Fruit fly (Drosophila melanogaster) whole organism, embryonic: ENCODE data around the gene Pnn.
A peak's percentile ranks its signal among the peaks of the same experiment; 100 is the strongest.

Experiments used
- Asciz ChIP-seq: fragments of 200-800 bp; sonication (Bioruptor generic); optimal IDR thresholded peaks from 2 replicates; lab custom pipeline; 2017; ENCODE audit warnings: missing biosample characterization, mild to moderate bottlenecking, missing genetic modification characterization, missing genetic modification reagents
- Atf3 ChIP-seq: fragments of 200-800 bp; sonication (Bioruptor generic); optimal IDR thresholded peaks from 3 replicates; lab custom pipeline; 2016; ENCODE audit warnings: missing biosample characterization, missing genetic modification characterization
- Awh ChIP-seq: fragments of 200-800 bp; sonication (Bioruptor generic); IDR thresholded peaks from 2 replicates; pipeline ENCODE4, ENCODE4 v1.3.6; 2022; ENCODE audit warnings: missing biosample characterization, missing genetic modification characterization
- CG10979 ChIP-seq: fragments of 200-800 bp; sonication (Bioruptor generic); optimal IDR thresholded peaks from 2 replicates; lab custom pipeline; 2018; ENCODE audit warnings: missing biosample characterization, mild to moderate bottlenecking, missing genetic modification characterization, moderate library complexity
- CG12104 ChIP-seq: fragments of 200-800 bp; sonication (Bioruptor generic); optimal IDR thresholded peaks from 3 replicates; lab custom pipeline; 2016; ENCODE audit warnings: missing biosample characterization, missing genetic modification characterization
- CG12155 ChIP-seq: fragments of 200-800 bp; sonication (Bioruptor generic); optimal IDR thresholded peaks from 3 replicates; lab custom pipeline; 2016; ENCODE audit warnings: missing biosample characterization, missing genetic modification characterization
- CG13123 ChIP-seq: fragments of 200-800 bp; sonication (Bioruptor generic); optimal IDR thresholded peaks from 2 replicates; lab custom pipeline; 2016; ENCODE audit warnings: missing biosample characterization, missing genetic modification characterization
- CG13775 ChIP-seq: fragments of 200-800 bp; sonication (Bioruptor generic); optimal IDR thresholded peaks from 3 replicates; lab custom pipeline; 2017; ENCODE audit warnings: missing biosample characterization, mild to moderate bottlenecking, missing genetic modification characterization
- CG15269 ChIP-seq: fragments of 200-800 bp; sonication (Bioruptor generic); optimal IDR thresholded peaks from 2 replicates; lab custom pipeline; 2018; ENCODE audit warnings: missing biosample characterization, mild to moderate bottlenecking, missing genetic modification characterization, moderate library complexity
- CG2120 ChIP-seq: fragments of 200-800 bp; sonication (Bioruptor generic); optimal IDR thresholded peaks from 3 replicates; lab custom pipeline; 2016; ENCODE audit warnings: missing biosample characterization, missing genetic modification characterization
- CG2678 ChIP-seq: fragments of 200-800 bp; sonication (Bioruptor generic); optimal IDR thresholded peaks from 3 replicates; lab custom pipeline; 2019; ENCODE audit warnings: missing biosample characterization, mild to moderate bottlenecking, missing genetic modification characterization, moderate library complexity
- CG2712 ChIP-seq: fragments of 200-800 bp; optimal IDR thresholded peaks from 3 replicates; lab custom pipeline; 2019; ENCODE audit warnings: missing biosample characterization, mild to moderate bottlenecking, missing genetic modification characterization, moderate library complexity
- CG30431 ChIP-seq: fragments of 200-800 bp; sonication (Bioruptor generic); optimal IDR thresholded peaks from 2 replicates; lab custom pipeline; 2017; ENCODE audit warnings: missing biosample characterization, missing genetic modification characterization
- CG31441 ChIP-seq: fragments of 200-800 bp; sonication (Bioruptor generic); IDR thresholded peaks from 2 replicates; pipeline ENCODE4 v1.3.6; 2022; ENCODE audit warnings: missing biosample characterization, missing genetic modification characterization
- CG42726 ChIP-seq: fragments of 200-800 bp; sonication (Bioruptor generic); IDR thresholded peaks from 2 replicates; pipeline ENCODE4 v1.3.6; 2022; ENCODE audit warnings: missing biosample characterization, missing genetic modification characterization; ENCODE audit not compliant: partially characterized antibody
- CG4424 ChIP-seq: fragments of 200-800 bp; sonication (Bioruptor generic); optimal IDR thresholded peaks from 3 replicates; lab custom pipeline; 2016; ENCODE audit warnings: missing biosample characterization, missing genetic modification characterization
- CG7928 ChIP-seq: fragments of 200-800 bp; sonication (Bioruptor generic); optimal IDR thresholded peaks from 2 replicates; lab custom pipeline; 2017; ENCODE audit warnings: missing biosample characterization, mild to moderate bottlenecking, missing genetic modification characterization
- CG8281 ChIP-seq: fragments of 200-800 bp; sonication (Bioruptor generic); optimal IDR thresholded peaks from 2 replicates; lab custom pipeline; 2018; ENCODE audit warnings: missing biosample characterization, mild to moderate bottlenecking, missing genetic modification characterization, moderate library complexity
- Chrac-16 ChIP-seq: fragments of 200-800 bp; sonication (Bioruptor generic); optimal IDR thresholded peaks from 3 replicates; lab custom pipeline; 2016; ENCODE audit warnings: missing biosample characterization, missing genetic modification characterization
- Dbx ChIP-seq: fragments of 200-800 bp; sonication (Bioruptor generic); IDR thresholded peaks from 3 replicates; pipeline ENCODE4 v1.3.6; 2022; ENCODE audit warnings: missing biosample characterization, missing genetic modification characterization
- Fer3 ChIP-seq: fragments of 200-800 bp; sonication (Bioruptor generic); optimal IDR thresholded peaks from 2 replicates; lab custom pipeline; 2018; ENCODE audit warnings: missing biosample characterization, mild to moderate bottlenecking, missing genetic modification characterization, moderate library complexity
- Hand ChIP-seq: fragments of 200-800 bp; sonication (Bioruptor generic); optimal IDR thresholded peaks from 2 replicates; lab custom pipeline; 2017; ENCODE audit warnings: mild to moderate bottlenecking, missing biosample characterization, missing genetic modification reagents, missing genetic modification characterization
- Hsf ChIP-seq: fragments of 200-800 bp; sonication (Bioruptor generic); optimal IDR thresholded peaks from 3 replicates; lab custom pipeline; 2016; ENCODE audit warnings: missing biosample characterization, missing genetic modification characterization
- PHDP ChIP-seq: fragments of 200-800 bp; sonication (Bioruptor generic); optimal IDR thresholded peaks from 3 replicates; lab custom pipeline; 2018; ENCODE audit warnings: missing biosample characterization, mild to moderate bottlenecking, missing genetic modification characterization, moderate library complexity
- Side ChIP-seq: fragments of 200-800 bp; sonication (Bioruptor generic); optimal IDR thresholded peaks from 2 replicates; lab custom pipeline; 2016; ENCODE audit warnings: missing biosample characterization, missing genetic modification characterization
- Sox102F ChIP-seq: fragments of 200-800 bp; sonication (Bioruptor generic); optimal IDR thresholded peaks from 2 replicates; lab custom pipeline; 2018; ENCODE audit warnings: missing biosample characterization, mild to moderate bottlenecking, missing genetic modification characterization, moderate library complexity
- Taf1 ChIP-seq: fragments of 200-800 bp; sonication (Bioruptor generic); IDR thresholded peaks from 2 replicates; pipeline ENCODE4 v1.3.6; 2022; ENCODE audit warnings: missing biosample characterization, missing genetic modification characterization
- Xbp1 ChIP-seq: fragments of 200-800 bp; sonication (Bioruptor generic); optimal IDR thresholded peaks from 3 replicates; lab custom pipeline; 2016; ENCODE audit warnings: missing biosample characterization, mild to moderate bottlenecking, missing genetic modification characterization
- ab ChIP-seq: fragments of 200-800 bp; sonication (Bioruptor generic); optimal IDR thresholded peaks from 2 replicates; lab custom pipeline; 2016; ENCODE audit warnings: missing biosample characterization, missing genetic modification characterization
- ac ChIP-seq: fragments of 200-800 bp; sonication (Bioruptor generic); optimal IDR thresholded peaks from 3 replicates; lab custom pipeline; 2017; ENCODE audit warnings: missing biosample characterization, mild to moderate bottlenecking, missing genetic modification characterization
- caup ChIP-seq: fragments of 200-800 bp; sonication (Bioruptor generic); optimal IDR thresholded peaks from 3 replicates; lab custom pipeline; 2017; ENCODE audit warnings: missing biosample characterization, mild to moderate bottlenecking, missing genetic modification characterization, moderate library complexity; ENCODE audit not compliant: severe bottlenecking
- crc ChIP-seq: fragments of 200-800 bp; sonication (Bioruptor generic); optimal IDR thresholded peaks from 2 replicates; lab custom pipeline; 2016; ENCODE audit warnings: missing biosample characterization, missing genetic modification characterization
- exex ChIP-seq: fragments of 200-800 bp; sonication (Bioruptor generic); optimal IDR thresholded peaks from 4 replicates; lab custom pipeline; 2018; ENCODE audit warnings: missing biosample characterization, mild to moderate bottlenecking, missing genetic modification characterization, moderate library complexity
- eyg ChIP-seq: fragments of 200-800 bp; sonication (Bioruptor generic); optimal IDR thresholded peaks from 3 replicates; lab custom pipeline; 2016; ENCODE audit warnings: missing biosample characterization, missing genetic modification characterization
- fd96Cb ChIP-seq: fragments of 200-800 bp; sonication (Bioruptor generic); optimal IDR thresholded peaks from 2 replicates; lab custom pipeline; 2018; ENCODE audit warnings: missing biosample characterization, mild to moderate bottlenecking, missing genetic modification characterization, moderate library complexity
- ftz-f1 ChIP-seq: fragments of 200-800 bp; sonication (Bioruptor generic); optimal IDR thresholded peaks from 2 replicates; lab custom pipeline; 2016; ENCODE audit warnings: missing biosample characterization, missing genetic modification characterization
- inv ChIP-seq: fragments of 200-800 bp; sonication (Bioruptor generic); IDR thresholded peaks from 2 replicates; pipeline ENCODE4 v1.3.6; 2022; ENCODE audit warnings: missing biosample characterization, missing genetic modification characterization; ENCODE audit not compliant: partially characterized antibody
- kah ChIP-seq: fragments of 200-800 bp; sonication (Bioruptor generic); optimal IDR thresholded peaks from 2 replicates; lab custom pipeline; 2018; ENCODE audit warnings: missing biosample characterization, mild to moderate bottlenecking, missing genetic modification characterization
- kni ChIP-seq: fragments of 200-800 bp; sonication (Bioruptor generic); optimal IDR thresholded peaks from 3 replicates; lab custom pipeline; 2017; ENCODE audit warnings: mild to moderate bottlenecking, missing biosample characterization, missing genetic modification reagents, missing genetic modification characterization
- lmd ChIP-seq: fragments of 200-800 bp; sonication (Bioruptor generic); IDR thresholded peaks from 2 replicates; pipeline ENCODE4 v1.3.6; 2022; ENCODE audit warnings: missing biosample characterization, missing genetic modification characterization
- org-1 ChIP-seq: fragments of 200-800 bp; sonication (Bioruptor generic); optimal IDR thresholded peaks from 2 replicates; lab custom pipeline; 2017; ENCODE audit warnings: missing biosample characterization, missing genetic modification characterization
- phol ChIP-seq: fragments of 200-800 bp; sonication (Bioruptor generic); optimal IDR thresholded peaks from 3 replicates; lab custom pipeline; 2018; ENCODE audit warnings: missing biosample characterization, mild to moderate bottlenecking, missing genetic modification characterization, moderate library complexity
- ro ChIP-seq: fragments of 200-800 bp; sonication (Bioruptor generic); IDR thresholded peaks from 2 replicates; pipeline ENCODE4 v1.3.6; 2022; ENCODE audit warnings: missing biosample characterization, missing genetic modification characterization
- shn ChIP-seq: fragments of 200-800 bp; sonication (Bioruptor generic); optimal IDR thresholded peaks from 3 replicates; lab custom pipeline; 2016; ENCODE audit warnings: missing biosample characterization, missing genetic modification characterization
- sima ChIP-seq: fragments of 200-800 bp; sonication (Bioruptor generic); optimal IDR thresholded peaks from 2 replicates; lab custom pipeline; 2016; ENCODE audit warnings: missing biosample characterization, missing genetic modification characterization
- slou ChIP-seq: fragments of 200-800 bp; sonication (Bioruptor generic); optimal IDR thresholded peaks from 3 replicates; lab custom pipeline; 2016; ENCODE audit warnings: missing biosample characterization, missing genetic modification characterization
- tgo ChIP-seq: fragments of 200-800 bp; sonication (Bioruptor generic); IDR thresholded peaks from 3 replicates; pipeline ENCODE4 v1.3.6; 2022; ENCODE audit warnings: missing biosample characterization, missing genetic modification characterization
- unpg ChIP-seq: fragments of 200-800 bp; sonication (Bioruptor generic); optimal IDR thresholded peaks from 3 replicates; lab custom pipeline; 2018; ENCODE audit warnings: missing biosample characterization, mild to moderate bottlenecking, missing genetic modification characterization, moderate library complexity
- vfl ChIP-seq: fragments of 200-800 bp; sonication (Bioruptor generic); optimal IDR thresholded peaks from 2 replicates; lab custom pipeline; 2016; ENCODE audit warnings: missing biosample characterization, missing genetic modification characterization
- wdn ChIP-seq: fragments of 200-800 bp; sonication (Bioruptor generic); IDR thresholded peaks from 2 replicates; pipeline ENCODE4 v1.3.6; 2022; ENCODE audit warnings: missing biosample characterization, missing genetic modification characterization
- zen ChIP-seq: fragments of 200-800 bp; sonication (Bioruptor generic); optimal IDR thresholded peaks from 3 replicates; lab custom pipeline; 2018; ENCODE audit warnings: missing biosample characterization, mild to moderate bottlenecking, missing genetic modification characterization, moderate library complexity

Gene Pnn

dm6 chr3R:9701897-9702296 lies 38.8 kb upstream of the Pnn start (continued):
- TF ChIP-seq CG10979 (tag; lab: Kevin White, UChicago) (no peak), CG2712 (tag; lab: Kevin White, UChicago) (no peak), Sox102F (GFP tag; lab: Kevin White, UChicago) (peak; percentile 62), Hsf (GFP tag; lab: Kevin White, UChicago) (no peak), wdn (no peak), kni (GFP tag; lab: Kevin White, UChicago) (no peak), CG42726 (GFP tag; lab: Robert Waterston, UW) (no peak), CG8281 (tag; lab: Kevin White, UChicago) (no peak), CG15269 (tag; lab: Kevin White, UChicago) (peak; percentile 62), caup (GFP tag; lab: Kevin White, UChicago) (no peak), kah (no peak), crc (GFP tag; lab: Kevin White, UChicago) (no peak), Awh (GFP tag; lab: Robert Waterston, UW) (no peak), CG2120 (GFP tag; lab: Kevin White, UChicago) (peak; percentile 33), Xbp1 (peak; percentile 13), exex (no peak), unpg (GFP tag; lab: Kevin White, UChicago) (peak; percentile 13), tgo (no peak), CG4424 (GFP tag; lab: Kevin White, UChicago) (no peak), CG12155 (GFP tag; lab: Kevin White, UChicago) (peak; percentile 4), PHDP (tag; lab: Kevin White, UChicago) (peak; percentile 2), CG2678 (tag; lab: Kevin White, UChicago) (peak; percentile 7)

- TF ChIP-seq CG7928 (GFP tag; lab: Kevin White, UChicago) (peak; percentile 57), sima (GFP tag; lab: Kevin White, UChicago) (peak; percentile 67), ftz-f1 (no peak), fd96Cb (tag; lab: Kevin White, UChicago) (peak; percentile 90), org-1 (GFP tag; lab: Kevin White, UChicago) (peak; percentile 84), CG12104 (GFP tag; lab: Kevin White, UChicago) (peak; percentile 79), CG30431 (peak; percentile 72), Fer3 (peak; percentile 92), Chrac-16 (GFP tag; lab: Kevin White, UChicago) (peak; percentile 83), Asciz (GFP tag; lab: Kevin White, UChicago) (peak; percentile 89), inv (GFP tag; lab: Robert Waterston, UW) (no peak), vfl (GFP tag; lab: Kevin White, UChicago) (peak; percentile 81), phol (tag; lab: Kevin White, UChicago) (peak; percentile 88), Atf3 (peak; percentile 59), CG13123 (peak; percentile 73), ac (peak; percentile 82), CG13775 (peak; percentile 73), CG31441 (no peak), Taf1 (GFP tag; lab: Robert Waterston, UW) (no peak), eyg (peak; percentile 69), Hand (GFP tag; lab: Kevin White, UChicago) (peak; percentile 73), ab (peak; percentile 70), slou (GFP tag; lab: Kevin White, UChicago) (peak; percentile 63), ro (GFP tag; lab: Robert Waterston, UW) (no peak), lmd (GFP tag; lab: Robert Waterston, UW) (no peak), Dbx (GFP tag; lab: Robert Waterston, UW) (no peak), Side (peak; percentile 79), zen (tag; lab: Kevin White, UChicago) (peak; percentile 81), shn (peak; percentile 82)
These were observed 38.1 kb upstream of the Pnn start for dm6 chr3R:9702567-9702966.
